Fruit fly (Drosophila melanogaster) whole organism: ENCODE results near the gene Jon65Aiii.

ENCODE experiments used
- CG8478 ChIP-seq: fragments of >200 bp; optimal IDR thresholded peaks from 2 replicates; lab custom pipeline; 2018; ENCODE audit warnings: inconsistent platforms
- psq ChIP-seq: fragments of >200 bp; optimal IDR thresholded peaks from 2 replicates; lab custom pipeline; 2017

DNA sequence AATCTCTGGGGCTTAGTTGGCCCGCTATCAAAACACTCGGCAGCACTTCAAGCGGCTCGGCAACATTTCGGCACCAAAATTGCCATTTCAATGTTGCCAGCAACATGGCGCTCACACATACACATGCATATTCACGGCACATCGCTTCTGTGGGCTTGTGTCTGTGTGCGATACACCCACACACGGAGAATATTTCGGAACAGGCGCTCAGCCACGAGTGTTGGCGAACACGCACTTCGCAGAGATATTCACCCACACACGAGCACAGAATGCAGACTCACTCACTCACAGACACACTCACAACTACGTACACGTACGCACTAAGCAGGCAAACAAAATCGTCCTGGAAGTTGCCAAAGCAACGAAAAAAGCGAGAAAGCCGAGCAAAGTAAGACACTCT is 49.6 kb upstream of the Jon65Aiii start:
- no peak for TF ChIP-seq psq (lab: Kevin White, UChicago)
- no peak for TF ChIP-seq CG8478 (lab: Kevin White, UChicago)
